Worm (Caenorhabditis elegans) whole organism, mixed stage, embryonic: ENCODE measurements around the gene degl-2.

Experiments used
- M03D4.4 ChIP-seq: sonication (generic microtip); optimal IDR thresholded peaks from 2 replicates; lab custom pipeline; 2017; ENCODE audit warnings: mild to moderate bottlenecking, missing genetic modification characterization, missing compliant biosample characterization
- bed-3 ChIP-seq: fragments of 200-800 bp; sonication (Bioruptor generic); optimal IDR thresholded peaks from 3 replicates; lab custom pipeline; 2018; ENCODE audit warnings: mild to moderate bottlenecking, missing genetic modification characterization, moderate library complexity, missing compliant biosample characterization
- blmp-1 ChIP-seq: fragments of 150-350 bp; optimal IDR thresholded peaks from 2 replicates; lab custom pipeline; 2014; ENCODE audit warnings: missing biosample characterization, missing genetic modification characterization
- ceh-39 ChIP-seq: fragments of 150-350 bp; optimal IDR thresholded peaks from 2 replicates; lab custom pipeline; 2014; ENCODE audit warnings: missing biosample characterization, missing genetic modification characterization
- ces-1 ChIP-seq: fragments of 150-350 bp; optimal IDR thresholded peaks from 2 replicates; lab custom pipeline; 2014; ENCODE audit warnings: missing biosample characterization, missing genetic modification reagents, missing genetic modification characterization
- cnd-1 ChIP-seq: fragments of 200-800 bp; sonication (Bioruptor generic); optimal IDR thresholded peaks from 2 replicates; lab custom pipeline; 2018; ENCODE audit warnings: mild to moderate bottlenecking, missing genetic modification characterization, missing compliant biosample characterization
- drap-1 ChIP-seq: fragments of 200-800 bp; sonication (Bioruptor generic); optimal IDR thresholded peaks from 3 replicates; lab custom pipeline; 2018; ENCODE audit warnings: mild to moderate bottlenecking, missing genetic modification characterization, missing compliant biosample characterization
- elt-3 ChIP-seq: fragments of 150-350 bp; optimal IDR thresholded peaks from 2 replicates; lab custom pipeline; 2014; ENCODE audit warnings: missing biosample characterization, missing genetic modification characterization
- flh-1 ChIP-seq: fragments of 200-800 bp; sonication (Bioruptor generic); optimal IDR thresholded peaks from 2 replicates; lab custom pipeline; 2018; ENCODE audit warnings: mild to moderate bottlenecking, missing genetic modification characterization, moderate library complexity, missing compliant biosample characterization
- ham-2 ChIP-seq: fragments of 200-800 bp; sonication (Bioruptor generic); optimal IDR thresholded peaks from 2 replicates; lab custom pipeline; 2018; ENCODE audit warnings: mild to moderate bottlenecking, missing genetic modification characterization, missing compliant biosample characterization
- hlh-1 ChIP-seq: fragments of 150-350 bp; optimal IDR thresholded peaks from 2 replicates; lab custom pipeline; 2014; ENCODE audit warnings: missing biosample characterization, missing genetic modification reagents, missing genetic modification characterization
- lin-13 ChIP-seq: fragments of 150-350 bp; optimal IDR thresholded peaks from 2 replicates; lab custom pipeline; 2014; ENCODE audit warnings: missing biosample characterization, missing genetic modification characterization
- lin-32 ChIP-seq: fragments of 200-800 bp; sonication (Bioruptor generic); optimal IDR thresholded peaks from 2 replicates; lab custom pipeline; 2018; ENCODE audit warnings: mild to moderate bottlenecking, missing genetic modification characterization, missing compliant biosample characterization
- mep-1 ChIP-seq: fragments of 150-350 bp; optimal IDR thresholded peaks from 2 replicates; lab custom pipeline; 2017; ENCODE audit warnings: missing biosample characterization, missing genetic modification reagents, missing genetic modification characterization, inconsistent platforms
- mls-2 ChIP-seq: sonication (generic microtip); optimal IDR thresholded peaks from 2 replicates; lab custom pipeline; 2016; ENCODE audit warnings: mild to moderate bottlenecking, missing genetic modification characterization, moderate library complexity, missing compliant biosample characterization
- nhr-12 ChIP-seq: fragments of 150-350 bp; optimal IDR thresholded peaks from 2 replicates; lab custom pipeline; 2014; ENCODE audit warnings: missing biosample characterization, missing genetic modification characterization
- nhr-2 ChIP-seq: fragments of 150-350 bp; optimal IDR thresholded peaks from 2 replicates; lab custom pipeline; 2014; ENCODE audit warnings: missing biosample characterization, missing genetic modification characterization
- nhr-237 ChIP-seq: fragments of 150-350 bp; optimal IDR thresholded peaks from 2 replicates; lab custom pipeline; 2014; ENCODE audit warnings: missing biosample characterization, missing genetic modification characterization
- nhr-28 ChIP-seq: fragments of 150-350 bp; optimal IDR thresholded peaks from 2 replicates; lab custom pipeline; 2014; ENCODE audit warnings: missing biosample characterization, missing genetic modification characterization
- pha-4 ChIP-seq: fragments of 150-350 bp; optimal IDR thresholded peaks from 2 replicates; lab custom pipeline; 2018; ENCODE audit warnings: missing biosample characterization, missing genetic modification reagents, missing genetic modification characterization
- sem-2 ChIP-seq: fragments of 200-800 bp; sonication (Bioruptor generic); optimal IDR thresholded peaks from 2 replicates; lab custom pipeline; 2018; ENCODE audit warnings: mild to moderate bottlenecking, missing genetic modification characterization, missing compliant biosample characterization
- snpc-4 ChIP-seq: fragments of 150-350 bp; optimal IDR thresholded peaks from 2 replicates; lab custom pipeline; 2014; ENCODE audit warnings: missing biosample characterization, missing genetic modification characterization
- tbx-8 ChIP-seq: fragments of 200-800 bp; sonication (Bioruptor generic); optimal IDR thresholded peaks from 2 replicates; lab custom pipeline; 2018; ENCODE audit warnings: mild to moderate bottlenecking, missing genetic modification characterization, moderate library complexity, missing compliant biosample characterization
- unc-120 ChIP-seq: sonication (generic microtip); optimal IDR thresholded peaks from 2 replicates; lab custom pipeline; 2017; ENCODE audit warnings: missing genetic modification characterization, missing compliant biosample characterization; ENCODE audit not compliant: poor library complexity, severe bottlenecking
- unc-39 ChIP-seq: fragments of 150-350 bp; optimal IDR thresholded peaks from 2 replicates; lab custom pipeline; 2014; ENCODE audit warnings: missing biosample characterization, missing genetic modification characterization
- unc-62 ChIP-seq: fragments of 150-350 bp; optimal IDR thresholded peaks from 2 replicates; lab custom pipeline; 2014; ENCODE audit warnings: missing biosample characterization, missing genetic modification reagents, missing genetic modification characterization
- zip-8 ChIP-seq: fragments of 150-350 bp; optimal IDR thresholded peaks from 2 replicates; lab custom pipeline; 2014; ENCODE audit warnings: missing biosample characterization, missing genetic modification characterization

Gene degl-2

ce11 chrIV:9668103-9668672, 24.9 kb downstream of the degl-2 start:
- no peak for TF ChIP-seq blmp-1 (tag; lab: Kevin White, UChicago)
- TF ChIP-seq lin-32 (GFP tag; lab: Kevin White, UChicago) = no peak
- no peak for TF ChIP-seq nhr-28 (tag; lab: Kevin White, UChicago)
- no peak for TF ChIP-seq hlh-1 (tag; lab: Kevin White, UChicago)
- TF ChIP-seq snpc-4 (tag; lab: Kevin White, UChicago) = no peak

ce11 chrIV:9669969-9670368, 26.7 kb downstream of the degl-2 start:
- TF ChIP-seq sem-2 (GFP tag; lab: Kevin White, UChicago) = no peak
- no peak for TF ChIP-seq M03D4.4 (tag; lab: Kevin White, UChicago)
- no peak for TF ChIP-seq hlh-1 (tag; lab: Kevin White, UChicago)
- no peak for TF ChIP-seq pha-4 (tag; lab: Kevin White, UChicago)
- no peak for TF ChIP-seq nhr-237 (tag; lab: Kevin White, UChicago)
- TF ChIP-seq unc-39 (tag; lab: Kevin White, UChicago) = no peak
- no peak for TF ChIP-seq blmp-1 (tag; lab: Kevin White, UChicago)
- no peak for TF ChIP-seq bed-3 (GFP tag; lab: Kevin White, UChicago)
- TF ChIP-seq mep-1 (tag; lab: Kevin White, UChicago) = no peak
- no peak for TF ChIP-seq elt-3 (tag; lab: Kevin White, UChicago)
- TF ChIP-seq cnd-1 = no peak

ce11 chrIV:9671001-9671652, 27.8 kb downstream of the degl-2 start:
- TF ChIP-seq nhr-237 (tag; lab: Kevin White, UChicago) (no peak), hlh-1 (tag; lab: Kevin White, UChicago) (peak; percentile 7), ces-1 (GFP tag; lab: Kevin White, UChicago) (no peak)
- TF ChIP-seq, all 35 proteins: peak for 1

- no peak for TF ChIP-seq ham-2
- TF ChIP-seq ceh-39 (tag; lab: Kevin White, UChicago) = no peak
- TF ChIP-seq unc-120 (tag; lab: Kevin White, UChicago) = no peak
- TF ChIP-seq hlh-1 (tag; lab: Kevin White, UChicago) = no peak
- TF ChIP-seq zip-8 (tag; lab: Kevin White, UChicago) = no peak
- TF ChIP-seq mls-2 (tag; lab: Kevin White, UChicago) = no peak
- TF ChIP-seq flh-1 (GFP tag; lab: Kevin White, UChicago) = no peak
- no peak for TF ChIP-seq lin-13 (tag; lab: Kevin White, UChicago)
Measured at ce11 chrIV:9672434-9672833, 29.1 kb downstream of the degl-2 start.

ce11 chrIV:9673206-9673605, 29.9 kb downstream of the degl-2 start:
- TF ChIP-seq unc-62 (GFP tag; lab: Kevin White, UChicago) (no peak), mls-2 (tag; lab: Kevin White, UChicago) (no peak), unc-120 (tag; lab: Kevin White, UChicago) (no peak), nhr-12 (tag; lab: Kevin White, UChicago) (no peak), pha-4 (tag; lab: Kevin White, UChicago) (no peak)

- TF ChIP-seq mep-1 (tag; lab: Kevin White, UChicago) (no peak), lin-32 (GFP tag; lab: Kevin White, UChicago) (no peak), flh-1 (GFP tag; lab: Kevin White, UChicago) (no peak), ham-2 (no peak), tbx-8 (GFP tag; lab: Kevin White, UChicago) (no peak), ces-1 (GFP tag; lab: Kevin White, UChicago) (no peak), nhr-2 (tag; lab: Kevin White, UChicago) (no peak), unc-120 (tag; lab: Kevin White, UChicago) (no peak), drap-1 (no peak)
Measured at ce11 chrIV:9673683-9674336, 30.5 kb downstream of the degl-2 start.
